Fruit fly (Drosophila melanogaster) whole organism, prepupa: ENCODE measurements around the gene CG15515.

Experiments
- CG11902 ChIP-seq: fragments of 200-800 bp; sonication (Bioruptor generic); optimal IDR thresholded peaks from 3 replicates; lab custom pipeline; 2016; ENCODE audit warnings: missing biosample characterization, missing genetic modification characterization
- CG1621 ChIP-seq: fragments of 200-800 bp; sonication (Bioruptor generic); optimal IDR thresholded peaks from 3 replicates; lab custom pipeline; 2018; ENCODE audit warnings: missing biosample characterization, mild to moderate bottlenecking, missing genetic modification characterization
- CG16779 ChIP-seq: fragments of 200-800 bp; sonication (Bioruptor generic); optimal IDR thresholded peaks from 3 replicates; lab custom pipeline; 2017; ENCODE audit warnings: missing biosample characterization, mild to moderate bottlenecking, missing genetic modification characterization
- CG3032 ChIP-seq: fragments of 200-800 bp; optimal IDR thresholded peaks from 2 replicates; lab custom pipeline; 2019; ENCODE audit warnings: missing biosample characterization, mild to moderate bottlenecking, missing genetic modification characterization, moderate library complexity
- CG31627 ChIP-seq: fragments of 200-800 bp; sonication (Bioruptor generic); optimal IDR thresholded peaks from 3 replicates; lab custom pipeline; 2016; ENCODE audit warnings: missing biosample characterization, missing genetic modification characterization
- CG32006 ChIP-seq: fragments of 200-800 bp; sonication (Bioruptor generic); optimal IDR thresholded peaks from 3 replicates; lab custom pipeline; 2017; ENCODE audit warnings: missing biosample characterization, mild to moderate bottlenecking, missing genetic modification characterization
- CG34406 ChIP-seq: fragments of 200-800 bp; sonication (Bioruptor generic); optimal IDR thresholded peaks from 3 replicates; lab custom pipeline; 2016; ENCODE audit warnings: missing biosample characterization, missing genetic modification characterization
- CG3919 ChIP-seq: fragments of 200-800 bp; sonication (Bioruptor generic); optimal IDR thresholded peaks from 3 replicates; lab custom pipeline; 2016; ENCODE audit warnings: missing biosample characterization, missing genetic modification characterization
- CG6163 ChIP-seq: fragments of 200-800 bp; sonication (Bioruptor generic); IDR thresholded peaks from 3 replicates; pipeline ENCODE4 v1.3.6; 2022; ENCODE audit warnings: missing biosample characterization, missing genetic modification characterization
- CG6276 ChIP-seq: fragments of 200-800 bp; sonication (Bioruptor generic); optimal IDR thresholded peaks from 2 replicates; lab custom pipeline; 2017; ENCODE audit warnings: missing biosample characterization, mild to moderate bottlenecking, missing genetic modification characterization
- CG6808 ChIP-seq: fragments of 200-800 bp; sonication (Bioruptor generic); optimal IDR thresholded peaks from 3 replicates; lab custom pipeline; 2017; ENCODE audit warnings: missing biosample characterization, missing genetic modification characterization, mild to moderate bottlenecking, moderate library complexity, missing genetic modification reagents
- CG7368 ChIP-seq: fragments of 200-800 bp; sonication (Bioruptor generic); optimal IDR thresholded peaks from 3 replicates; lab custom pipeline; 2016; ENCODE audit warnings: missing biosample characterization, missing genetic modification characterization
- CG8119 ChIP-seq: fragments of 200-800 bp; sonication (Bioruptor generic); IDR thresholded peaks from 3 replicates; pipeline ENCODE4 v1.3.6; 2022; ENCODE audit warnings: missing biosample characterization, missing genetic modification characterization
- CG8319 ChIP-seq: fragments of 200-800 bp; sonication (Bioruptor generic); optimal IDR thresholded peaks from 3 replicates; lab custom pipeline; 2016; ENCODE audit warnings: missing biosample characterization, missing genetic modification characterization
- CG8632 ChIP-seq: fragments of 200-800 bp; sonication (Bioruptor generic); optimal IDR thresholded peaks from 3 replicates; lab custom pipeline; 2016; ENCODE audit warnings: missing biosample characterization, missing genetic modification characterization
- CG9139 ChIP-seq: fragments of 200-800 bp; sonication (Bioruptor generic); optimal IDR thresholded peaks from 3 replicates; lab custom pipeline; 2017; ENCODE audit warnings: missing biosample characterization, mild to moderate bottlenecking, missing genetic modification characterization
- Eip75B ChIP-seq: fragments of 200-800 bp; sonication (Bioruptor generic); optimal IDR thresholded peaks from 3 replicates; lab custom pipeline; 2016; ENCODE audit warnings: missing biosample characterization, missing genetic modification characterization
- Eip78C ChIP-seq: fragments of 200-800 bp; sonication (Bioruptor generic); peaks from one replicate; lab custom pipeline; 2016; ENCODE audit warnings: missing biosample characterization, missing genetic modification characterization
- Eip93F ChIP-seq: fragments of 200-800 bp; sonication (Bioruptor generic); optimal IDR thresholded peaks from 2 replicates; lab custom pipeline; 2016; ENCODE audit warnings: missing biosample characterization, mild to moderate bottlenecking, missing genetic modification characterization
- Ets96B ChIP-seq: fragments of 200-800 bp; optimal IDR thresholded peaks from 2 replicates; lab custom pipeline; 2019; ENCODE audit warnings: missing biosample characterization, mild to moderate bottlenecking, missing genetic modification characterization, moderate library complexity
- Hr38 ChIP-seq: sonication (Bioruptor generic); optimal IDR thresholded peaks from 2 replicates; lab custom pipeline; 2016; ENCODE audit warnings: missing biosample characterization, missing genetic modification characterization
- Hr39 ChIP-seq: fragments of 200-800 bp; sonication (Bioruptor generic); optimal IDR thresholded peaks from 2 replicates; lab custom pipeline; 2016; ENCODE audit warnings: missing biosample characterization, missing genetic modification characterization
- Lpt ChIP-seq: fragments of 200-800 bp; sonication (Bioruptor generic); optimal IDR thresholded peaks from 3 replicates; lab custom pipeline; 2016; ENCODE audit warnings: missing biosample characterization, missing genetic modification characterization
- Met ChIP-seq: fragments of 200-800 bp; sonication (Bioruptor generic); optimal IDR thresholded peaks from 3 replicates; lab custom pipeline; 2016; ENCODE audit warnings: missing biosample characterization, missing genetic modification characterization
- OdsH ChIP-seq: fragments of 200-800 bp; sonication (Bioruptor generic); optimal IDR thresholded peaks from 3 replicates; lab custom pipeline; 2016; ENCODE audit warnings: missing biosample characterization, missing genetic modification characterization
- Smox ChIP-seq: fragments of 200-800 bp; sonication (Bioruptor generic); optimal IDR thresholded peaks from 3 replicates; lab custom pipeline; 2016; ENCODE audit warnings: missing biosample characterization, missing genetic modification characterization
- Sox102F ChIP-seq: fragments of 200-800 bp; sonication (Bioruptor generic); optimal IDR thresholded peaks from 2 replicates; lab custom pipeline; 2016; ENCODE audit warnings: missing biosample characterization, mild to moderate bottlenecking, missing genetic modification characterization
- Sox14 ChIP-seq: fragments of 200-800 bp; sonication (Bioruptor generic); optimal IDR thresholded peaks from 3 replicates; lab custom pipeline; 2016; ENCODE audit warnings: missing biosample characterization, missing genetic modification characterization
- Sox15 ChIP-seq: fragments of 200-800 bp; sonication (Bioruptor generic); optimal IDR thresholded peaks from 3 replicates; lab custom pipeline; 2016; ENCODE audit warnings: missing biosample characterization, missing genetic modification characterization
- achi ChIP-seq: fragments of 200-800 bp; sonication (Bioruptor generic); optimal IDR thresholded peaks from 3 replicates; lab custom pipeline; 2016; ENCODE audit warnings: missing biosample characterization, missing genetic modification characterization
- acj6 ChIP-seq: fragments of 200-800 bp; sonication (Bioruptor generic); optimal IDR thresholded peaks from 3 replicates; lab custom pipeline; 2016; ENCODE audit warnings: missing biosample characterization, missing genetic modification characterization
- cyc ChIP-seq: fragments of 200-800 bp; sonication (Bioruptor generic); optimal IDR thresholded peaks from 3 replicates; lab custom pipeline; 2016; ENCODE audit warnings: missing biosample characterization, missing genetic modification characterization
- dac ChIP-seq: fragments of 200-800 bp; sonication (Bioruptor generic); optimal IDR thresholded peaks from 2 replicates; lab custom pipeline; 2017; ENCODE audit warnings: missing biosample characterization, mild to moderate bottlenecking, missing genetic modification characterization
- dsx ChIP-seq: fragments of 200-800 bp; optimal IDR thresholded peaks from 3 replicates; lab custom pipeline; 2019; ENCODE audit warnings: missing biosample characterization, mild to moderate bottlenecking, missing genetic modification characterization, moderate library complexity; ENCODE audit not compliant: poor library complexity, severe bottlenecking
- eg ChIP-seq: fragments of 200-800 bp; sonication (Bioruptor generic); IDR thresholded peaks from 3 replicates; pipeline ENCODE4 v1.3.6; 2022; ENCODE audit warnings: missing biosample characterization, missing genetic modification characterization
- fd59A ChIP-seq: fragments of 200-800 bp; sonication (Bioruptor generic); optimal IDR thresholded peaks from 2 replicates; lab custom pipeline; 2017; ENCODE audit warnings: missing biosample characterization, mild to moderate bottlenecking, missing genetic modification characterization, missing genetic modification reagents
- fd85E ChIP-seq: fragments of 200-800 bp; sonication (Bioruptor generic); optimal IDR thresholded peaks from 3 replicates; lab custom pipeline; 2016; ENCODE audit warnings: missing biosample characterization, missing genetic modification characterization
- fkh ChIP-seq: fragments of 200-800 bp; sonication (Bioruptor generic); optimal IDR thresholded peaks from 3 replicates; lab custom pipeline; 2017; ENCODE audit warnings: missing biosample characterization, mild to moderate bottlenecking, missing genetic modification characterization, moderate library complexity
- lz ChIP-seq: fragments of 200-800 bp; sonication (Bioruptor generic); optimal IDR thresholded peaks from 3 replicates; lab custom pipeline; 2016; ENCODE audit warnings: missing biosample characterization, missing genetic modification characterization
- net ChIP-seq: fragments of 200-800 bp; sonication (Bioruptor generic); optimal IDR thresholded peaks from 3 replicates; lab custom pipeline; 2016; ENCODE audit warnings: missing biosample characterization, missing genetic modification characterization
- pdm3 ChIP-seq: fragments of 200-800 bp; sonication (Bioruptor generic); optimal IDR thresholded peaks from 3 replicates; lab custom pipeline; 2016; ENCODE audit warnings: missing biosample characterization, missing genetic modification characterization
- salr ChIP-seq, 2 experiments: fragments of 200-800 bp; sonication (Bioruptor generic); optimal IDR thresholded peaks; 3 replicates each; lab custom pipeline; 2016 to 2018; ENCODE audit warnings: missing biosample characterization in 2 of 2, missing genetic modification characterization in 2 of 2, mild to moderate bottlenecking in 1 of 2
- spab ChIP-seq: fragments of 200-800 bp; sonication (Bioruptor generic); optimal IDR thresholded peaks from 2 replicates; lab custom pipeline; 2017; ENCODE audit warnings: missing biosample characterization, mild to moderate bottlenecking, missing genetic modification characterization, missing genetic modification reagents
- ss ChIP-seq, 2 experiments: fragments of 200-800 bp; sonication (Bioruptor generic); optimal IDR thresholded peaks; 2 replicates in 1 of 2; 3 replicates in 1 of 2; lab custom pipeline; 2017 to 2018; ENCODE audit warnings: mild to moderate bottlenecking in 2 of 2, missing biosample characterization in 2 of 2, missing genetic modification characterization in 2 of 2, moderate library complexity in 1 of 2
- svp ChIP-seq: fragments of 200-800 bp; sonication (Bioruptor generic); peaks from one replicate; lab custom pipeline; 2016; ENCODE audit warnings: missing biosample characterization, missing genetic modification characterization
- topi ChIP-seq: fragments of 200-800 bp; sonication (Bioruptor generic); optimal IDR thresholded peaks from 3 replicates; lab custom pipeline; 2016; ENCODE audit warnings: missing biosample characterization, missing genetic modification characterization
- vri ChIP-seq: fragments of 200-800 bp; sonication (Bioruptor generic); optimal IDR thresholded peaks from 3 replicates; lab custom pipeline; 2016; ENCODE audit warnings: missing biosample characterization, mild to moderate bottlenecking, missing genetic modification characterization

Gene CG15515

DNA sequence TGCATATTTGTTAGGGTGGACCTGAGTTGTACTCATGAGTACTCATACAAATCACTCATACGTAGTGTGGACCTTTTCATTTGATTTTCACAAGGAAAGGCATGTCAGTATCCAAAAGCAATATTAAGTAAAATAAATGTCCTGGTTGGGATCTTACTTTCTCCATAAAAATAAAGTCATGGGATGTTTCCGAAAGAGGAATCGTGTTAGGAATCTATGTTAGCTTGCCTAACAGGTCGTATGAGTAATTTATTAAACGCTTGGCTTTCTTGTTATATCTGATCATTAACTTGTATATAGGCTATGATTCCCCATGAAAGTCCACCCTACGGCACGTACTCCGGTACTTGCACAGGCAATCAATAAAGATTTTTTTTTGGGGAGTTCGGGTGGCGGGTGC is 29.4 kb upstream of the CG15515 start (continued):
- TF ChIP-seq Hr39 (GFP tag; lab: Kevin White, UChicago) (peak; percentile 68), CG6276 (peak; percentile 84), achi (GFP tag; lab: Kevin White, UChicago) (peak; percentile 75), CG31627 (peak; percentile 62), CG3919 (GFP tag; lab: Kevin White, UChicago) (peak; percentile 73), CG3032 (tag; lab: Kevin White, UChicago) (peak; percentile 49), Hr38 (GFP tag; lab: Kevin White, UChicago) (no peak), spab (GFP tag; lab: Kevin White, UChicago) (peak; percentile 56), lz (peak; percentile 73), fd59A (peak; percentile 65)

DNA sequence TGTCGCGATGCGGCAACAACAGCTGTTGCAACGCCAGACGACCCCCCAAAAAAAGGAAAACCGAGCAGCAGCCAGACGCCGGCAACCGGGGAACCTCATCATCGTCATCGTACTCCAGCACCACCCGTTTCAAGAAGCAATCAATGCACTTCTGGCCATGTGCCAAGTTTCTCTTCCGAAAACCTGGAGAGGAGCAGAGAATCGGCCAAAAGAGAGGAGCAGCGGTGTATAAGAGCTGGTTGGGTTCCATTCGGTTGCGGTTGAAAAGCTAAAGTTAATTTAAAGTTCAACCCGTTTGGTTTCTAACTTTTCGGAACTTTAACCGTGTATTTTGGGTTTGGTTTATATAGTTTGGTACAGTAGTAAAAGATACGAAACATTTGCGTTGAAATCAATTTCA is 29.0 kb upstream of the CG15515 start:
- TF ChIP-seq net (GFP tag; lab: Kevin White, UChicago) (no peak), pdm3 (GFP tag; lab: Kevin White, UChicago) (no peak), spab (GFP tag; lab: Kevin White, UChicago) (no peak), Eip78C (GFP tag; lab: Kevin White, UChicago) (no peak), dsx (no peak), acj6 (GFP tag; lab: Kevin White, UChicago) (no peak), svp (GFP tag; lab: Kevin White, UChicago) (no peak), vri (GFP tag; lab: Kevin White, UChicago) (no peak), cyc (no peak), topi (GFP tag; lab: Kevin White, UChicago) (no peak), ss (GFP tag; optimal IDR thresholded peaks at IDR 0.05; lab: Kevin White, UChicago) (no peak), CG16779 (tag; lab: Kevin White, UChicago) (no peak)

DNA sequence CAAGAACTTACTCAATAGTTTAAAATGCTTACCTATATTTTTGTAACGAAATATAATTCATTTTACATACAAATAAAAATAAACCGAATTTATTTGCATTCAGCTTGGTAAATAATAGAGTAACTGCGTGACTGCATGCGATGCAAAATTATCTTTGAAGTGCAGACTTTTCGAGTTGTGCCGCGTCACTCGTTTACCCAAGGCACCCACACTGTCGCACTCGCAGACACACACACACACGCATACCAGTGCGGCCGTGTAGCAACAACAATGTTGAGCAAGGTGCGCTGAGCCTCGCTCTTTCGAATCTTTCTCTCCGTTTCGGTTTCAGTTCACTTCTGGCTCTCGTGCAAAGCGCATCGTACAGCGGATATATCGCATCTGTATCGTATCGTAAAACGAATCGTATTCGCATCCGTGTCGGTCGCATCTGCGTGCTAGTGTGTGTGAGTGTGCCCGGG is 28.5 kb upstream of the CG15515 start, which contains the start of gene CG31038:
Gene CG31038 (plus strand): TSS at position 327 of the 461 bp plus-strand sequence.
- TF ChIP-seq CG7368 (GFP tag; lab: Kevin White, UChicago) (no peak), net (GFP tag; lab: Kevin White, UChicago) (peak; percentile 60), OdsH (GFP tag; lab: Kevin White, UChicago) (peak; percentile 54), salr (GFP tag; optimal IDR thresholded peaks at IDR 0.05; lab: Kevin White, UChicago) (peak in 1 of 2 experiments; percentile 56), CG8319 (peak; percentile 19), CG32006 (GFP tag; lab: Kevin White, UChicago) (peak; percentile 63), Met (GFP tag; lab: Kevin White, UChicago) (peak; percentile 69), CG8119 (peak; percentile 56; the same call in 1 of the 3 replicates), CG1621 (tag; lab: Kevin White, UChicago) (peak; percentile 40), Hr39 (GFP tag; lab: Kevin White, UChicago) (peak; percentile 10), Ets96B (tag; lab: Kevin White, UChicago) (peak; percentile 43), CG11902 (GFP tag; lab: Kevin White, UChicago) (no peak), CG34406 (GFP tag; lab: Kevin White, UChicago) (peak; percentile 30), fd59A (peak; percentile 33), svp (GFP tag; lab: Kevin White, UChicago) (peak; percentile 74), Smox (GFP tag; lab: Kevin White, UChicago) (peak; percentile 66), Eip75B (GFP tag; lab: Kevin White, UChicago) (peak; percentile 61), CG8632 (GFP tag; lab: Kevin White, UChicago) (peak; percentile 51), CG6163 (GFP tag; lab: Robert Waterston, UW) (peak; percentile 69), Sox102F (peak; percentile 35), achi (GFP tag; lab: Kevin White, UChicago) (peak; percentile 39), CG9139 (GFP tag; lab: Kevin White, UChicago) (peak; percentile 65), fkh (GFP tag; lab: Kevin White, UChicago) (peak; percentile 71), Eip93F (GFP tag; lab: Kevin White, UChicago) (no peak), Hr38 (GFP tag; lab: Kevin White, UChicago) (no peak), CG6808 (GFP tag; lab: Kevin White, UChicago) (peak; percentile 55), Sox14 (GFP tag; lab: Kevin White, UChicago) (peak; percentile 32), CG16779 (tag; lab: Kevin White, UChicago) (peak; percentile 39), CG31627 (peak; percentile 1), Lpt (GFP tag; lab: Kevin White, UChicago) (peak; percentile 67), pdm3 (GFP tag; lab: Kevin White, UChicago) (peak; percentile 63), eg (GFP tag; lab: Robert Waterston, UW) (peak; percentile 70; the same call in 2 of the 3 replicates), topi (GFP tag; lab: Kevin White, UChicago) (peak; percentile 44), Sox15 (GFP tag; lab: Kevin White, UChicago) (no peak), dac (GFP tag; lab: Kevin White, UChicago) (no peak), fd85E (GFP tag; lab: Kevin White, UChicago) (no peak)
